Fruit fly (Drosophila melanogaster) whole organism, prepupa: ENCODE measurements around the gene Cdep.

ENCODE experiments used
- CG10631 ChIP-seq: fragments of 200-800 bp; sonication (Bioruptor generic); optimal IDR thresholded peaks from 2 replicates; lab custom pipeline; 2016; ENCODE audit warnings: missing biosample characterization, missing genetic modification characterization
- CG10669 ChIP-seq: fragments of 200-800 bp; sonication (Bioruptor generic); optimal IDR thresholded peaks from 3 replicates; lab custom pipeline; 2018; ENCODE audit warnings: missing biosample characterization, mild to moderate bottlenecking, missing genetic modification characterization, moderate library complexity
- CG11762 ChIP-seq: fragments of 200-800 bp; sonication (Bioruptor generic); optimal IDR thresholded peaks from 3 replicates; lab custom pipeline; 2016; ENCODE audit warnings: missing biosample characterization, missing genetic modification characterization; ENCODE audit not compliant: insufficient read depth
- CG15336 ChIP-seq: fragments of 200-800 bp; sonication (Bioruptor generic); IDR thresholded peaks from 2 replicates; pipeline ENCODE4 v1.3.6; 2022; ENCODE audit warnings: missing biosample characterization, missing genetic modification characterization
- CG1621 ChIP-seq: fragments of 200-800 bp; sonication (Bioruptor generic); optimal IDR thresholded peaks from 3 replicates; lab custom pipeline; 2018; ENCODE audit warnings: missing biosample characterization, mild to moderate bottlenecking, missing genetic modification characterization
- CG16779 ChIP-seq: fragments of 200-800 bp; sonication (Bioruptor generic); optimal IDR thresholded peaks from 3 replicates; lab custom pipeline; 2017; ENCODE audit warnings: missing biosample characterization, mild to moderate bottlenecking, missing genetic modification characterization
- CG3032 ChIP-seq: fragments of 200-800 bp; optimal IDR thresholded peaks from 2 replicates; lab custom pipeline; 2019; ENCODE audit warnings: missing biosample characterization, mild to moderate bottlenecking, missing genetic modification characterization, moderate library complexity
- CG32006 ChIP-seq: fragments of 200-800 bp; sonication (Bioruptor generic); optimal IDR thresholded peaks from 3 replicates; lab custom pipeline; 2017; ENCODE audit warnings: missing biosample characterization, mild to moderate bottlenecking, missing genetic modification characterization
- CG4318 ChIP-seq: fragments of 200-800 bp; sonication (Bioruptor generic); optimal IDR thresholded peaks from 3 replicates; lab custom pipeline; 2017; ENCODE audit warnings: missing biosample characterization, mild to moderate bottlenecking, missing genetic modification characterization
- CG6163 ChIP-seq: fragments of 200-800 bp; sonication (Bioruptor generic); IDR thresholded peaks from 3 replicates; pipeline ENCODE4 v1.3.6; 2022; ENCODE audit warnings: missing biosample characterization, missing genetic modification characterization
- CG6808 ChIP-seq: fragments of 200-800 bp; sonication (Bioruptor generic); optimal IDR thresholded peaks from 3 replicates; lab custom pipeline; 2017; ENCODE audit warnings: missing biosample characterization, missing genetic modification characterization, mild to moderate bottlenecking, moderate library complexity, missing genetic modification reagents
- CG6854 ChIP-seq: fragments of 200-800 bp; sonication (Bioruptor generic); optimal IDR thresholded peaks from 2 replicates; lab custom pipeline; 2017; ENCODE audit warnings: missing biosample characterization, mild to moderate bottlenecking, missing genetic modification characterization
- CG7368 ChIP-seq: fragments of 200-800 bp; sonication (Bioruptor generic); optimal IDR thresholded peaks from 3 replicates; lab custom pipeline; 2016; ENCODE audit warnings: missing biosample characterization, missing genetic modification characterization
- CG8319 ChIP-seq: fragments of 200-800 bp; sonication (Bioruptor generic); optimal IDR thresholded peaks from 3 replicates; lab custom pipeline; 2016; ENCODE audit warnings: missing biosample characterization, missing genetic modification characterization
- CG9139 ChIP-seq: fragments of 200-800 bp; sonication (Bioruptor generic); optimal IDR thresholded peaks from 3 replicates; lab custom pipeline; 2017; ENCODE audit warnings: missing biosample characterization, mild to moderate bottlenecking, missing genetic modification characterization
- Eip78C ChIP-seq: fragments of 200-800 bp; sonication (Bioruptor generic); peaks from one replicate; lab custom pipeline; 2016; ENCODE audit warnings: missing biosample characterization, missing genetic modification characterization
- Eip93F ChIP-seq: fragments of 200-800 bp; sonication (Bioruptor generic); optimal IDR thresholded peaks from 2 replicates; lab custom pipeline; 2016; ENCODE audit warnings: missing biosample characterization, mild to moderate bottlenecking, missing genetic modification characterization
- Ets21C ChIP-seq: fragments of 200-800 bp; sonication (Bioruptor generic); optimal IDR thresholded peaks from 3 replicates; lab custom pipeline; 2016; ENCODE audit warnings: missing biosample characterization, missing genetic modification characterization
- Ets96B ChIP-seq: fragments of 200-800 bp; optimal IDR thresholded peaks from 2 replicates; lab custom pipeline; 2019; ENCODE audit warnings: missing biosample characterization, mild to moderate bottlenecking, missing genetic modification characterization, moderate library complexity
- Hr38 ChIP-seq: sonication (Bioruptor generic); optimal IDR thresholded peaks from 2 replicates; lab custom pipeline; 2016; ENCODE audit warnings: missing biosample characterization, missing genetic modification characterization
- Hr39 ChIP-seq: fragments of 200-800 bp; sonication (Bioruptor generic); optimal IDR thresholded peaks from 2 replicates; lab custom pipeline; 2016; ENCODE audit warnings: missing biosample characterization, missing genetic modification characterization
- Lpt ChIP-seq: fragments of 200-800 bp; sonication (Bioruptor generic); optimal IDR thresholded peaks from 3 replicates; lab custom pipeline; 2016; ENCODE audit warnings: missing biosample characterization, missing genetic modification characterization
- Smox ChIP-seq: fragments of 200-800 bp; sonication (Bioruptor generic); optimal IDR thresholded peaks from 3 replicates; lab custom pipeline; 2016; ENCODE audit warnings: missing biosample characterization, missing genetic modification characterization
- Sox14 ChIP-seq: fragments of 200-800 bp; sonication (Bioruptor generic); optimal IDR thresholded peaks from 3 replicates; lab custom pipeline; 2016; ENCODE audit warnings: missing biosample characterization, missing genetic modification characterization
- Sox15 ChIP-seq: fragments of 200-800 bp; sonication (Bioruptor generic); optimal IDR thresholded peaks from 3 replicates; lab custom pipeline; 2016; ENCODE audit warnings: missing biosample characterization, missing genetic modification characterization
- achi ChIP-seq: fragments of 200-800 bp; sonication (Bioruptor generic); optimal IDR thresholded peaks from 3 replicates; lab custom pipeline; 2016; ENCODE audit warnings: missing biosample characterization, missing genetic modification characterization
- cyc ChIP-seq: fragments of 200-800 bp; sonication (Bioruptor generic); optimal IDR thresholded peaks from 3 replicates; lab custom pipeline; 2016; ENCODE audit warnings: missing biosample characterization, missing genetic modification characterization
- dsx ChIP-seq: fragments of 200-800 bp; optimal IDR thresholded peaks from 3 replicates; lab custom pipeline; 2019; ENCODE audit warnings: missing biosample characterization, mild to moderate bottlenecking, missing genetic modification characterization, moderate library complexity; ENCODE audit not compliant: poor library complexity, severe bottlenecking
- eg ChIP-seq: fragments of 200-800 bp; sonication (Bioruptor generic); IDR thresholded peaks from 3 replicates; pipeline ENCODE4 v1.3.6; 2022; ENCODE audit warnings: missing biosample characterization, missing genetic modification characterization
- esn ChIP-seq: fragments of 200-800 bp; sonication (Bioruptor generic); optimal IDR thresholded peaks from 2 replicates; lab custom pipeline; 2016; ENCODE audit warnings: missing biosample characterization, mild to moderate bottlenecking, missing genetic modification characterization, moderate library complexity
- fd59A ChIP-seq: fragments of 200-800 bp; sonication (Bioruptor generic); optimal IDR thresholded peaks from 2 replicates; lab custom pipeline; 2017; ENCODE audit warnings: missing biosample characterization, mild to moderate bottlenecking, missing genetic modification characterization, missing genetic modification reagents
- fd85E ChIP-seq: fragments of 200-800 bp; sonication (Bioruptor generic); optimal IDR thresholded peaks from 3 replicates; lab custom pipeline; 2016; ENCODE audit warnings: missing biosample characterization, missing genetic modification characterization
- fkh ChIP-seq: fragments of 200-800 bp; sonication (Bioruptor generic); optimal IDR thresholded peaks from 3 replicates; lab custom pipeline; 2017; ENCODE audit warnings: missing biosample characterization, mild to moderate bottlenecking, missing genetic modification characterization, moderate library complexity
- spab ChIP-seq: fragments of 200-800 bp; sonication (Bioruptor generic); optimal IDR thresholded peaks from 2 replicates; lab custom pipeline; 2017; ENCODE audit warnings: missing biosample characterization, mild to moderate bottlenecking, missing genetic modification characterization, missing genetic modification reagents
- ss ChIP-seq, 2 experiments: fragments of 200-800 bp; sonication (Bioruptor generic); optimal IDR thresholded peaks; 2 replicates in 1 of 2; 3 replicates in 1 of 2; lab custom pipeline; 2017 to 2018; ENCODE audit warnings: mild to moderate bottlenecking in 2 of 2, missing biosample characterization in 2 of 2, missing genetic modification characterization in 2 of 2, moderate library complexity in 1 of 2
- svp ChIP-seq: fragments of 200-800 bp; sonication (Bioruptor generic); peaks from one replicate; lab custom pipeline; 2016; ENCODE audit warnings: missing biosample characterization, missing genetic modification characterization
- topi ChIP-seq: fragments of 200-800 bp; sonication (Bioruptor generic); optimal IDR thresholded peaks from 3 replicates; lab custom pipeline; 2016; ENCODE audit warnings: missing biosample characterization, missing genetic modification characterization
- vri ChIP-seq: fragments of 200-800 bp; sonication (Bioruptor generic); optimal IDR thresholded peaks from 3 replicates; lab custom pipeline; 2016; ENCODE audit warnings: missing biosample characterization, mild to moderate bottlenecking, missing genetic modification characterization

Gene Cdep

DNA sequence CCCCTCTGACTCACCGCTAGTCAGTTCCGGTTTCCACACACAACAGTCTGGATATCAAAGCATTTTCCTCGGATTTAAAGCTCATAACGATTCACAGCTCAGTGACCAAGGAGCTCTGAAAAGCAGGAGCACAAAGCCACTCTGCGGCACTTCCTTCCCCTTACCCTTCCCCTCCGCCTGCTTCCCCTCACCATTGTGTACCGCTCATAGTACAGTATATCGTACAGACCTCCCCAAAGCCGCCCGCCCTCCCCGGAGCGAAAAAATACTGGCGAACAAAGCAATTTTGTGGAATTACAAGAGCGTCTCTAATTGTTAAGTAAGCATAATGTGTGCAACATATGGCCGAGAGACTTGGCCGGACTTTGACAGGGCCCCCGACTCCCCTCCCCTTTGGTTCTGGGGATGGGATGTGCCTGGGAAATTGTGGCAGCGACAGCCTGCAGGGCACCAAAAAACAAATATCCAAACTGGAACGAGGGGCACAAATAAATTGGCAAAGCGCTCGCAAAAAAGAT lies 70.8 kb downstream of the Cdep start:
- TF ChIP-seq Eip93F (GFP tag; lab: Kevin White, UChicago) = no peak
- TF ChIP-seq CG6808 = peak; percentile 42
- no peak for TF ChIP-seq Smox (GFP tag; lab: Kevin White, UChicago)
- no peak for TF ChIP-seq Lpt
- TF ChIP-seq CG9139 (GFP tag; lab: Kevin White, UChicago) = peak; percentile 10
- TF ChIP-seq CG6854 = no peak
- TF ChIP-seq topi (GFP tag; lab: Kevin White, UChicago) = no peak
- TF ChIP-seq eg (GFP tag; lab: Robert Waterston, UW) = no peak
- TF ChIP-seq CG3032 (tag; lab: Kevin White, UChicago) = no peak
- no peak for TF ChIP-seq CG32006 (GFP tag; lab: Kevin White, UChicago)
- TF ChIP-seq CG15336 (GFP tag; lab: Robert Waterston, UW) = no peak
- no peak for TF ChIP-seq CG11762 (GFP tag; lab: Kevin White, UChicago)
- 0 out of 3 replicates have a peak, but pooled peaks have one; percentile 16 for TF ChIP-seq CG6163
- no peak for TF ChIP-seq Ets21C (GFP tag; lab: Kevin White, UChicago)
- TF ChIP-seq dsx = peak; percentile 14
- no peak for TF ChIP-seq svp
- TF ChIP-seq CG16779 = no peak
- no peak for TF ChIP-seq CG8319 (GFP tag; lab: Kevin White, UChicago)
- TF ChIP-seq spab (GFP tag; lab: Kevin White, UChicago) = peak; percentile 13
- no peak for TF ChIP-seq CG10631 (GFP tag; lab: Kevin White, UChicago)
- peak; percentile 33 for TF ChIP-seq Eip78C (GFP tag; lab: Kevin White, UChicago)
- peak; percentile 19 to 46 for TF ChIP-seq ss (GFP tag; optimal IDR thresholded peaks at IDR 0.05; lab: Kevin White, UChicago)
- no peak for TF ChIP-seq Sox15 (GFP tag; lab: Kevin White, UChicago)

DNA sequence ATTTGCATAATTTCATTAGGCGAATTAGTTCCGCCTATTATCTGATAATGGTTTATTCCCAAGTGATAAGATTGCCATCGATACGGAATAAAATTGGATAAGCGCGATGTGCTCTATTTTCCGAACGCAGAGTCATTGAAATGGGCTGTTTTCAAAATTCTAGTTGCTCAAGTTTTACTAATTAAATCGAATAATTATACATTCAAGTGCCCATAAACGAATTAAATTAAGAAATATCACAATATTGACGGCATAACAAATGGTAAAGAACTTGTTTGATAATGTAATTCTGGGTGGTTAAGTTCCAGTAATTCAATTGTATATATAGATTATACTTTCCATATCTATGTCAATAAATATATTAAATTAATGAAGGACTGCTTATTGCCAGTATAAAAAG lies 73.8 kb downstream of the Cdep start, which contains the start of gene CG14662:
CG14662 (minus strand) TSS at position 101 of the 400 bp plus-strand sequence.
- TF ChIP-seq CG10631 (GFP tag; lab: Kevin White, UChicago) (no peak), CG4318 (GFP tag; lab: Kevin White, UChicago) (no peak), CG7368 (GFP tag; lab: Kevin White, UChicago) (no peak), CG6808 (no peak), spab (GFP tag; lab: Kevin White, UChicago) (no peak), achi (GFP tag; lab: Kevin White, UChicago) (no peak), fd85E (GFP tag; lab: Kevin White, UChicago) (no peak), esn (GFP tag; lab: Kevin White, UChicago) (no peak), CG15336 (GFP tag; lab: Robert Waterston, UW) (no peak), CG10669 (GFP tag; lab: Kevin White, UChicago) (no peak), fkh (GFP tag; lab: Kevin White, UChicago) (no peak), Hr38 (GFP tag; lab: Kevin White, UChicago) (no peak), Hr39 (GFP tag; lab: Kevin White, UChicago) (no peak), CG1621 (tag; lab: Kevin White, UChicago) (no peak), Sox15 (GFP tag; lab: Kevin White, UChicago) (no peak), Sox14 (GFP tag; lab: Kevin White, UChicago) (no peak), dsx (no peak), Ets96B (tag; lab: Kevin White, UChicago) (no peak), CG11762 (GFP tag; lab: Kevin White, UChicago) (no peak), fd59A (no peak)
- TF ChIP-seq, all 60 proteins: peak for 0

DNA sequence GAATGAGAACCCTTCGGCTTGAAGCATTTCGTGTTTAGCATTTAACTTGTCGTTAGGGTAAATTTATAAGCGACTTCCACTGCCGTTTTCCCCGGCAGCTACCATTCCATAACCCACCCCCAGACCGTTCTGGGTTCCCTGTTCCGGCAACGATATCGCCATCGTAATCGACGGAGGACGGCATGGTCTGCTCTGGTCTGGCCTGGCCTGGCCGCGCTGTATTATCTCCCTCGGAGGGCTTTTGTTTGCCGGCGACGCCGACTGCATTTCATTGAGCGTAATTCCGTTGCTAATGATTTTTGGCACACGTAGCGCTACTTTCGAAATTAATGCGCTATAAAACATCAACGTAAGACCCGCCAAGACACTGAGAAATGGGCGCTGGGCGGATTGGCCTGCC lies 74.3 kb downstream of the Cdep start:
- TF ChIP-seq CG9139 (GFP tag; lab: Kevin White, UChicago) = no peak
- no peak for TF ChIP-seq cyc (GFP tag; lab: Kevin White, UChicago)
- no peak for TF ChIP-seq vri (GFP tag; lab: Kevin White, UChicago)
- no peak for TF ChIP-seq CG4318 (GFP tag; lab: Kevin White, UChicago)
- peak; percentile 72 for TF ChIP-seq svp
- TF ChIP-seq Eip78C (GFP tag; lab: Kevin White, UChicago) = peak; percentile 48
